Fruit fly (Drosophila melanogaster) whole organism, adult: ENCODE results near the gene Ublcp1.
A peak's percentile ranks its signal among the peaks of the same experiment; 100 is the strongest.

Experiments used
- CG11617 ChIP-seq: fragments of 200-800 bp; sonication (Bioruptor generic); optimal IDR thresholded peaks from 2 replicates; lab custom pipeline; 2017; ENCODE audit warnings: mild to moderate bottlenecking, missing biosample characterization, missing genetic modification reagents, missing genetic modification characterization
- CG12768 ChIP-seq: fragments of 200-800 bp; sonication (Bioruptor generic); optimal IDR thresholded peaks from 2 replicates; lab custom pipeline; 2017; ENCODE audit warnings: missing biosample characterization, missing genetic modification characterization, mild to moderate bottlenecking, moderate library complexity, missing genetic modification reagents
- CG14711 ChIP-seq: fragments of 200-800 bp; sonication (Bioruptor generic); optimal IDR thresholded peaks from 2 replicates; lab custom pipeline; 2018; ENCODE audit warnings: missing biosample characterization, mild to moderate bottlenecking, missing genetic modification characterization, moderate library complexity
- CG1620 ChIP-seq: fragments of 200-800 bp; sonication (Bioruptor generic); optimal IDR thresholded peaks from 2 replicates; lab custom pipeline; 2016; ENCODE audit warnings: missing biosample characterization, missing genetic modification characterization
- CG33017 ChIP-seq: fragments of 200-800 bp; sonication (Bioruptor generic); optimal IDR thresholded peaks from 2 replicates; lab custom pipeline; 2018; ENCODE audit warnings: missing biosample characterization, mild to moderate bottlenecking, missing genetic modification characterization, moderate library complexity
- CG5204 ChIP-seq: fragments of 200-800 bp; sonication (Bioruptor generic); optimal IDR thresholded peaks from 2 replicates; lab custom pipeline; 2016; ENCODE audit warnings: missing biosample characterization, missing genetic modification characterization
- CG7045 ChIP-seq: fragments of 200-800 bp; sonication (Bioruptor generic); optimal IDR thresholded peaks from 2 replicates; lab custom pipeline; 2017; ENCODE audit warnings: missing biosample characterization, mild to moderate bottlenecking, missing genetic modification characterization
- CG7101 ChIP-seq: fragments of 200-800 bp; sonication (Bioruptor generic); optimal IDR thresholded peaks from 2 replicates; lab custom pipeline; 2018; ENCODE audit warnings: missing biosample characterization, mild to moderate bottlenecking, missing genetic modification characterization, moderate library complexity
- Clk ChIP-seq: fragments of 200-800 bp; sonication (Bioruptor generic); optimal IDR thresholded peaks from 2 replicates; lab custom pipeline; 2017; ENCODE audit warnings: missing biosample characterization, missing genetic modification characterization
- Crg-1 ChIP-seq: fragments of 200-800 bp; sonication (Bioruptor generic); optimal IDR thresholded peaks from 2 replicates; lab custom pipeline; 2016; ENCODE audit warnings: missing biosample characterization, missing genetic modification characterization
- Hr96 ChIP-seq: fragments of 200-800 bp; sonication (Bioruptor generic); optimal IDR thresholded peaks from 2 replicates; lab custom pipeline; 2016; ENCODE audit warnings: missing biosample characterization, missing genetic modification characterization
- Mnt ChIP-seq: fragments of 200-800 bp; sonication (Bioruptor generic); optimal IDR thresholded peaks from 2 replicates; lab custom pipeline; 2016; ENCODE audit warnings: missing biosample characterization, mild to moderate bottlenecking, missing genetic modification characterization
- bab1 ChIP-seq: fragments of 200-800 bp; sonication (Bioruptor generic); optimal IDR thresholded peaks from 3 replicates; lab custom pipeline; 2019; ENCODE audit warnings: missing biosample characterization, mild to moderate bottlenecking, missing genetic modification characterization, moderate library complexity
- cic ChIP-seq: fragments of 200-800 bp; sonication (Bioruptor generic); optimal IDR thresholded peaks from 2 replicates; lab custom pipeline; 2017; ENCODE audit warnings: missing biosample characterization, mild to moderate bottlenecking, missing genetic modification characterization, moderate library complexity
- cnc ChIP-seq, 2 experiments: fragments of >200 bp; optimal IDR thresholded peaks; 2 replicates each; lab custom pipeline; 2017
- kay ChIP-seq: fragments of 200-800 bp; sonication (Bioruptor generic); peaks from one replicate; lab custom pipeline; 2016; ENCODE audit warnings: missing biosample characterization, missing genetic modification characterization, borderline replicate concordance
- ovo ChIP-seq: fragments of 200-800 bp; sonication (Bioruptor generic); optimal IDR thresholded peaks from 2 replicates; lab custom pipeline; 2016; ENCODE audit warnings: missing biosample characterization, missing genetic modification characterization
- pad ChIP-seq: fragments of 200-800 bp; sonication (Bioruptor generic); optimal IDR thresholded peaks from 3 replicates; lab custom pipeline; 2017; ENCODE audit warnings: missing biosample characterization, missing genetic modification characterization, mild to moderate bottlenecking, moderate library complexity, missing genetic modification reagents
- tj ChIP-seq: fragments of 200-800 bp; sonication (Bioruptor generic); optimal IDR thresholded peaks from 3 replicates; lab custom pipeline; 2017; ENCODE audit warnings: missing biosample characterization, mild to moderate bottlenecking, missing genetic modification characterization, moderate library complexity
- toe ChIP-seq: fragments of 200-800 bp; sonication (Bioruptor generic); optimal IDR thresholded peaks from 2 replicates; lab custom pipeline; 2016; ENCODE audit warnings: missing biosample characterization, missing genetic modification characterization

Gene Ublcp1

dm6 chr3R:23061209-23061608 lies at the start of gene Ublcp1, which contains the start of gene sav:
Gene Ublcp1, plus strand, starts transcription at chr3R:23061493.
Gene sav, minus strand, starts transcription at chr3R:23061304.
- TF ChIP-seq Mnt (no peak), Crg-1 (GFP tag; lab: Kevin White, UChicago) (peak; percentile 0), CG33017 (tag; lab: Kevin White, UChicago) (peak; percentile 10), CG1620 (GFP tag; lab: Kevin White, UChicago) (no peak), toe (GFP tag; lab: Kevin White, UChicago) (no peak), Hr96 (GFP tag; lab: Kevin White, UChicago) (no peak), cnc (optimal IDR thresholded peaks at IDR 0.05; lab: Kevin White, UChicago) (no peak), CG12768 (no peak), ovo (no peak), CG5204 (GFP tag; lab: Kevin White, UChicago) (no peak), CG14711 (peak; percentile 58), cic (GFP tag; lab: Kevin White, UChicago) (no peak), pad (no peak), Clk (GFP tag; lab: Kevin White, UChicago) (no peak), CG7101 (tag; lab: Kevin White, UChicago) (peak; percentile 4), tj (GFP tag; lab: Kevin White, UChicago) (peak; percentile 43), CG11617 (GFP tag; lab: Kevin White, UChicago) (peak; percentile 9), CG7045 (GFP tag; lab: Kevin White, UChicago) (no peak), kay (GFP tag; lab: Kevin White, UChicago) (no peak), bab1 (GFP tag; lab: Kevin White, UChicago) (no peak)

dm6 chr3R:23012017-23012416 lies 49.3 kb upstream of the Ublcp1 start, which contains the start of gene CG6688:
Gene CG6688, plus strand, starts transcription at chr3R:23012412.
- TF ChIP-seq cnc (optimal IDR thresholded peaks at IDR 0.05; lab: Kevin White, UChicago) = no peak

- TF ChIP-seq bab1 (GFP tag; lab: Kevin White, UChicago) = no peak
- no peak for TF ChIP-seq Clk (GFP tag; lab: Kevin White, UChicago)
- peak; percentile 18 for TF ChIP-seq CG14711
- TF ChIP-seq CG7045 (GFP tag; lab: Kevin White, UChicago) = peak; percentile 35
- TF ChIP-seq CG1620 (GFP tag; lab: Kevin White, UChicago) = no peak
- TF ChIP-seq CG11617 (GFP tag; lab: Kevin White, UChicago) = peak; percentile 39
- TF ChIP-seq CG33017 (tag; lab: Kevin White, UChicago) = peak; percentile 67
- peak; percentile 10 for TF ChIP-seq CG12768
- peak; percentile 35 for TF ChIP-seq kay (GFP tag; lab: Kevin White, UChicago)
- TF ChIP-seq toe (GFP tag; lab: Kevin White, UChicago) = no peak
- no peak for TF ChIP-seq tj (GFP tag; lab: Kevin White, UChicago)
- peak; percentile 0 for TF ChIP-seq CG5204 (GFP tag; lab: Kevin White, UChicago)
- TF ChIP-seq Crg-1 (GFP tag; lab: Kevin White, UChicago) = peak; percentile 17
- peak; percentile 53 for TF ChIP-seq CG7101 (tag; lab: Kevin White, UChicago)
- TF ChIP-seq cic (GFP tag; lab: Kevin White, UChicago) = peak; percentile 68
- TF ChIP-seq ovo = peak; percentile 6
Measured at dm6 chr3R:23013482-23013881, 47.8 kb upstream of the Ublcp1 start.

dm6 chr3R:23026652-23027427 lies 34.5 kb upstream of the Ublcp1 start, which contains the start of gene lmd:
Gene lmd, minus strand, starts transcription at chr3R:23026713.
- TF ChIP-seq toe (GFP tag; lab: Kevin White, UChicago) = no peak
- no peak for TF ChIP-seq kay (GFP tag; lab: Kevin White, UChicago)
- no peak for TF ChIP-seq Clk (GFP tag; lab: Kevin White, UChicago)
- no peak for TF ChIP-seq CG5204 (GFP tag; lab: Kevin White, UChicago)
- TF ChIP-seq cnc (optimal IDR thresholded peaks at IDR 0.05; lab: Kevin White, UChicago) = no peak
- no peak for TF ChIP-seq CG11617 (GFP tag; lab: Kevin White, UChicago)
- no peak for TF ChIP-seq CG1620 (GFP tag; lab: Kevin White, UChicago)

dm6 chr3R:23027428-23027813 lies 33.9 kb upstream of the Ublcp1 start:
- no peak for TF ChIP-seq CG33017 (tag; lab: Kevin White, UChicago)
- no peak for TF ChIP-seq Crg-1 (GFP tag; lab: Kevin White, UChicago)
- TF ChIP-seq CG14711 = no peak
- TF ChIP-seq CG11617 (GFP tag; lab: Kevin White, UChicago) = no peak
- TF ChIP-seq CG7045 (GFP tag; lab: Kevin White, UChicago) = no peak
- TF ChIP-seq CG5204 (GFP tag; lab: Kevin White, UChicago) = no peak
- TF ChIP-seq CG12768 = no peak
- TF ChIP-seq Hr96 (GFP tag; lab: Kevin White, UChicago) = no peak
- TF ChIP-seq cic (GFP tag; lab: Kevin White, UChicago) = no peak
- no peak for TF ChIP-seq kay (GFP tag; lab: Kevin White, UChicago)
- TF ChIP-seq CG7101 (tag; lab: Kevin White, UChicago) = no peak
- TF ChIP-seq ovo = no peak
- TF ChIP-seq toe (GFP tag; lab: Kevin White, UChicago) = no peak
- no peak for TF ChIP-seq bab1 (GFP tag; lab: Kevin White, UChicago)
- no peak for TF ChIP-seq Mnt
- no peak for TF ChIP-seq tj (GFP tag; lab: Kevin White, UChicago)

- TF ChIP-seq pad (no peak), ovo (no peak), CG11617 (GFP tag; lab: Kevin White, UChicago) (no peak), CG7045 (GFP tag; lab: Kevin White, UChicago) (no peak), toe (GFP tag; lab: Kevin White, UChicago) (no peak), cic (GFP tag; lab: Kevin White, UChicago) (no peak), CG7101 (tag; lab: Kevin White, UChicago) (no peak), CG5204 (GFP tag; lab: Kevin White, UChicago) (no peak), Hr96 (GFP tag; lab: Kevin White, UChicago) (no peak), CG14711 (no peak), CG1620 (GFP tag; lab: Kevin White, UChicago) (no peak), Clk (GFP tag; lab: Kevin White, UChicago) (no peak), CG33017 (tag; lab: Kevin White, UChicago) (no peak), kay (GFP tag; lab: Kevin White, UChicago) (no peak)
Measured at dm6 chr3R:23028506-23028905, 32.8 kb upstream of the Ublcp1 start.
